Fruit fly (Drosophila melanogaster) whole organism, embryonic: ENCODE data around the gene Cyp311a1.

Experiments
- Asciz ChIP-seq: fragments of 200-800 bp; sonication (Bioruptor generic); optimal IDR thresholded peaks from 2 replicates; lab custom pipeline; 2017; ENCODE audit warnings: missing biosample characterization, mild to moderate bottlenecking, missing genetic modification characterization, missing genetic modification reagents
- Awh ChIP-seq: fragments of 200-800 bp; sonication (Bioruptor generic); IDR thresholded peaks from 2 replicates; pipeline ENCODE4, ENCODE4 v1.3.6; 2022; ENCODE audit warnings: missing biosample characterization, missing genetic modification characterization
- Bdp1 ChIP-seq: fragments of 200-800 bp; sonication (Bioruptor generic); optimal IDR thresholded peaks from 3 replicates; lab custom pipeline; 2016; ENCODE audit warnings: missing biosample characterization, missing genetic modification characterization
- CG1024 ChIP-seq: fragments of 200-800 bp; sonication (Bioruptor generic); IDR thresholded peaks from 2 replicates; pipeline ENCODE4 v1.3.6; 2022; ENCODE audit warnings: missing biosample characterization, missing genetic modification characterization
- CG14965 ChIP-seq: fragments of 200-800 bp; sonication (Bioruptor generic); optimal IDR thresholded peaks from 2 replicates; lab custom pipeline; 2016; ENCODE audit warnings: missing biosample characterization, missing genetic modification characterization, borderline replicate concordance
- CG1603 ChIP-seq: fragments of 200-800 bp; sonication (Bioruptor generic); optimal IDR thresholded peaks from 2 replicates; lab custom pipeline; 2019; ENCODE audit warnings: missing biosample characterization, mild to moderate bottlenecking, missing genetic modification characterization, moderate library complexity
- CG17912 ChIP-seq: fragments of 200-800 bp; sonication (Bioruptor generic); optimal IDR thresholded peaks from 2 replicates; lab custom pipeline; 2018; ENCODE audit warnings: missing biosample characterization, mild to moderate bottlenecking, missing genetic modification characterization
- CG2678 ChIP-seq: fragments of 200-800 bp; sonication (Bioruptor generic); optimal IDR thresholded peaks from 3 replicates; lab custom pipeline; 2019; ENCODE audit warnings: missing biosample characterization, mild to moderate bottlenecking, missing genetic modification characterization, moderate library complexity
- CG2889 ChIP-seq: fragments of 200-800 bp; sonication (Bioruptor generic); IDR thresholded peaks from 3 replicates; pipeline ENCODE4 v1.3.6; 2022; ENCODE audit warnings: missing biosample characterization, missing genetic modification characterization
- CG3407 ChIP-seq: fragments of 200-800 bp; sonication (Bioruptor generic); optimal IDR thresholded peaks from 2 replicates; lab custom pipeline; 2018; ENCODE audit warnings: missing biosample characterization, mild to moderate bottlenecking, missing genetic modification characterization
- CG34376 ChIP-seq: fragments of 200-800 bp; sonication (Bioruptor generic); optimal IDR thresholded peaks from 2 replicates; lab custom pipeline; 2018; ENCODE audit warnings: missing biosample characterization, mild to moderate bottlenecking, missing genetic modification characterization
- CG6791 ChIP-seq: fragments of 200-800 bp; sonication (Bioruptor generic); IDR thresholded peaks from 3 replicates; pipeline ENCODE4 v1.3.6; 2022; ENCODE audit warnings: missing biosample characterization, missing genetic modification characterization; ENCODE audit not compliant: partially characterized antibody
- CG8089 ChIP-seq: fragments of 200-800 bp; sonication (Bioruptor generic); optimal IDR thresholded peaks from 3 replicates; lab custom pipeline; 2016; ENCODE audit warnings: missing biosample characterization, missing genetic modification characterization
- CG8281 ChIP-seq: fragments of 200-800 bp; sonication (Bioruptor generic); optimal IDR thresholded peaks from 2 replicates; lab custom pipeline; 2018; ENCODE audit warnings: missing biosample characterization, mild to moderate bottlenecking, missing genetic modification characterization, moderate library complexity
- CG8944 ChIP-seq: fragments of 200-800 bp; sonication (Bioruptor generic); optimal IDR thresholded peaks from 3 replicates; lab custom pipeline; 2016; ENCODE audit warnings: missing biosample characterization, missing genetic modification characterization
- CG9437 ChIP-seq: fragments of 200-800 bp; sonication (Bioruptor generic); optimal IDR thresholded peaks from 2 replicates; lab custom pipeline; 2018; ENCODE audit warnings: missing biosample characterization, mild to moderate bottlenecking, missing genetic modification characterization
- CG9817 ChIP-seq: fragments of 200-800 bp; sonication (Bioruptor generic); optimal IDR thresholded peaks from 2 replicates; lab custom pipeline; 2018; ENCODE audit warnings: missing biosample characterization, mild to moderate bottlenecking, missing genetic modification characterization, moderate library complexity
- Dp ChIP-seq: fragments of 200-800 bp; sonication (Bioruptor generic); optimal IDR thresholded peaks from 2 replicates; lab custom pipeline; 2018; ENCODE audit warnings: missing biosample characterization, mild to moderate bottlenecking, missing genetic modification characterization, moderate library complexity
- Eip74EF ChIP-seq, 2 experiments: fragments of 200-800 bp in 1 of 2; fragments of >200 bp in 1 of 2; sonication (Bioruptor generic) in 1 of 2; optimal IDR thresholded peaks; 2 replicates each; lab custom pipeline; 2017 to 2019; ENCODE audit warnings: missing biosample characterization in 2 of 2, missing genetic modification characterization in 2 of 2, mild to moderate bottlenecking in 1 of 2, moderate library complexity in 1 of 2
- Elba2 ChIP-seq: fragments of 200-800 bp; sonication (Bioruptor generic); optimal IDR thresholded peaks from 3 replicates; lab custom pipeline; 2016; ENCODE audit warnings: missing biosample characterization, missing genetic modification characterization
- Fer2 ChIP-seq: fragments of 200-800 bp; sonication (Bioruptor generic); optimal IDR thresholded peaks from 2 replicates; lab custom pipeline; 2018; ENCODE audit warnings: missing biosample characterization, mild to moderate bottlenecking, missing genetic modification characterization, moderate library complexity
- Fer3 ChIP-seq: fragments of 200-800 bp; sonication (Bioruptor generic); optimal IDR thresholded peaks from 2 replicates; lab custom pipeline; 2018; ENCODE audit warnings: missing biosample characterization, mild to moderate bottlenecking, missing genetic modification characterization, moderate library complexity
- Hr51 ChIP-seq, 2 experiments: fragments of 200-800 bp; sonication (Bioruptor generic); optimal IDR thresholded peaks; 2 replicates in 1 of 2; 3 replicates in 1 of 2; lab custom pipeline; 2016 to 2018; ENCODE audit warnings: missing biosample characterization in 2 of 2, missing genetic modification characterization in 2 of 2, mild to moderate bottlenecking in 1 of 2, moderate library complexity in 1 of 2
- Hr78 ChIP-seq, 2 experiments: fragments of 200-800 bp in 1 of 2; fragments of >200 bp in 1 of 2; sonication (Bioruptor generic) in 1 of 2; optimal IDR thresholded peaks; 2 replicates each; lab custom pipeline; 2017 to 2019; ENCODE audit warnings: missing biosample characterization in 2 of 2, missing genetic modification characterization in 2 of 2, mild to moderate bottlenecking in 1 of 2, moderate library complexity in 1 of 2
- Nf-YA ChIP-seq: fragments of 200-800 bp; sonication (Bioruptor generic); IDR thresholded peaks from 2 replicates; pipeline ENCODE4 v1.3.6; 2022; ENCODE audit warnings: missing biosample characterization, missing genetic modification characterization
- ab ChIP-seq: fragments of 200-800 bp; sonication (Bioruptor generic); optimal IDR thresholded peaks from 2 replicates; lab custom pipeline; 2016; ENCODE audit warnings: missing biosample characterization, missing genetic modification characterization
- abd-A ChIP-seq: fragments of 200-800 bp; sonication (Bioruptor generic); optimal IDR thresholded peaks from 3 replicates; lab custom pipeline; 2019; ENCODE audit warnings: missing biosample characterization, mild to moderate bottlenecking, missing genetic modification characterization, moderate library complexity
- amos ChIP-seq: fragments of 200-800 bp; sonication (Bioruptor generic); IDR thresholded peaks from 2 replicates; pipeline ENCODE4 v1.3.6; 2022; ENCODE audit warnings: missing biosample characterization, missing genetic modification characterization; ENCODE audit not compliant: partially characterized antibody
- aop ChIP-seq: fragments of 200-800 bp; sonication (Bioruptor generic); IDR thresholded peaks from 2 replicates; pipeline ENCODE4 v1.3.6; 2022; ENCODE audit warnings: missing biosample characterization, missing genetic modification characterization
- crol ChIP-seq: fragments of 200-800 bp; sonication (Bioruptor generic); IDR thresholded peaks from 2 replicates; pipeline ENCODE4 v1.3.6; 2022; ENCODE audit warnings: missing biosample characterization, missing genetic modification characterization
- dpn ChIP-seq, 2 experiments: fragments of 200-800 bp; sonication (Bioruptor generic); optimal IDR thresholded peaks; 3 replicates each; lab custom pipeline; 2016; ENCODE audit warnings: missing biosample characterization in 2 of 2, missing genetic modification characterization in 2 of 2
- dysf ChIP-seq: fragments of 200-800 bp; sonication (Bioruptor generic); IDR thresholded peaks from 3 replicates; pipeline ENCODE4 v1.3.6; 2022; ENCODE audit warnings: missing biosample characterization, missing genetic modification characterization
- eyg ChIP-seq: fragments of 200-800 bp; sonication (Bioruptor generic); optimal IDR thresholded peaks from 3 replicates; lab custom pipeline; 2016; ENCODE audit warnings: missing biosample characterization, missing genetic modification characterization
- fd3F ChIP-seq: fragments of 200-800 bp; sonication (Bioruptor generic); optimal IDR thresholded peaks from 2 replicates; lab custom pipeline; 2018; ENCODE audit warnings: missing biosample characterization, mild to moderate bottlenecking, missing genetic modification characterization, moderate library complexity
- fd96Cb ChIP-seq: fragments of 200-800 bp; sonication (Bioruptor generic); optimal IDR thresholded peaks from 2 replicates; lab custom pipeline; 2018; ENCODE audit warnings: missing biosample characterization, mild to moderate bottlenecking, missing genetic modification characterization, moderate library complexity
- gt ChIP-seq: fragments of 200-800 bp; sonication (Bioruptor generic); IDR thresholded peaks from 2 replicates; pipeline ENCODE4 v1.3.6; 2022; ENCODE audit warnings: missing biosample characterization, missing genetic modification characterization
- hkb ChIP-seq, 2 experiments: fragments of 200-800 bp in 1 of 2; fragments of >200 bp in 1 of 2; sonication (Bioruptor generic) in 1 of 2; IDR thresholded peaks in 1 of 2; optimal IDR thresholded peaks in 1 of 2; 2 replicates each; pipeline versions ENCODE4 v1.3.6 to Lab custom; 2017 to 2022; ENCODE audit warnings: missing biosample characterization in 1 of 2, missing genetic modification characterization in 1 of 2
- kah ChIP-seq: fragments of 200-800 bp; sonication (Bioruptor generic); optimal IDR thresholded peaks from 2 replicates; lab custom pipeline; 2018; ENCODE audit warnings: missing biosample characterization, mild to moderate bottlenecking, missing genetic modification characterization
- p53 ChIP-seq: fragments of 200-800 bp; sonication (Bioruptor generic); optimal IDR thresholded peaks from 2 replicates; lab custom pipeline; 2016; ENCODE audit warnings: missing biosample characterization, missing genetic modification characterization
- pho ChIP-seq: fragments of 200-800 bp; sonication (Bioruptor generic); optimal IDR thresholded peaks from 2 replicates; lab custom pipeline; 2016; ENCODE audit warnings: missing biosample characterization, missing genetic modification characterization
- pros ChIP-seq: fragments of 200-800 bp; sonication (Bioruptor generic); optimal IDR thresholded peaks from 3 replicates; lab custom pipeline; 2019; ENCODE audit warnings: missing biosample characterization, mild to moderate bottlenecking, missing genetic modification characterization, moderate library complexity
- sc ChIP-seq, 3 experiments: fragments of >200 bp in 2 of 3; fragments of 200-800 bp in 1 of 3; sonication (Bioruptor generic) in 1 of 3; optimal IDR thresholded peaks; 2 replicates in 2 of 3; 3 replicates in 1 of 3; lab custom pipeline; 2017; ENCODE audit warnings: mild to moderate bottlenecking in 1 of 3, missing biosample characterization in 1 of 3, missing genetic modification characterization in 1 of 3, missing genetic modification reagents in 1 of 3
- sima ChIP-seq: fragments of 200-800 bp; sonication (Bioruptor generic); optimal IDR thresholded peaks from 2 replicates; lab custom pipeline; 2016; ENCODE audit warnings: missing biosample characterization, missing genetic modification characterization
- sqz ChIP-seq: fragments of 200-800 bp; sonication (Bioruptor generic); optimal IDR thresholded peaks from 3 replicates; lab custom pipeline; 2018; ENCODE audit warnings: missing biosample characterization, mild to moderate bottlenecking, missing genetic modification characterization
- tgo ChIP-seq: fragments of 200-800 bp; sonication (Bioruptor generic); IDR thresholded peaks from 3 replicates; pipeline ENCODE4 v1.3.6; 2022; ENCODE audit warnings: missing biosample characterization, missing genetic modification characterization
- tll ChIP-seq, 2 experiments: fragments of 200-800 bp in 1 of 2; fragments of >200 bp in 1 of 2; sonication (Bioruptor generic) in 1 of 2; optimal IDR thresholded peaks; 2 replicates each; lab custom pipeline; 2017 to 2019; ENCODE audit warnings: missing biosample characterization in 2 of 2, missing genetic modification characterization in 2 of 2, mild to moderate bottlenecking in 1 of 2, moderate library complexity in 1 of 2
- usp ChIP-seq: fragments of >200 bp; optimal IDR thresholded peaks from 2 replicates; lab custom pipeline; 2017; ENCODE audit warnings: missing biosample characterization, missing genetic modification characterization
- vnd ChIP-seq: fragments of 200-800 bp; sonication (Bioruptor generic); IDR thresholded peaks from 3 replicates; pipeline ENCODE4 v1.3.6; 2022; ENCODE audit warnings: missing biosample characterization, missing genetic modification characterization; ENCODE audit not compliant: partially characterized antibody
- zen2 ChIP-seq: fragments of 200-800 bp; sonication (Bioruptor generic); IDR thresholded peaks from 3 replicates; pipeline ENCODE4 v1.3.6; 2022; ENCODE audit warnings: missing biosample characterization, missing genetic modification characterization; ENCODE audit not compliant: partially characterized antibody

The Cyp311a1 gene

dm6 chrX:12004395-12004768 lies 26.9 kb downstream of the Cyp311a1 start (continued):
- TF ChIP-seq Hr51 (GFP tag; optimal IDR thresholded peaks at IDR 0.05; lab: Kevin White, UChicago) (peak in 1 of 2 experiments; percentile 62), tgo (GFP tag; lab: Robert Waterston, UW) (0 out of 3 replicates have a peak, but pooled peaks have one; percentile 6), dpn (GFP tag; optimal IDR thresholded peaks at IDR 0.05; lab: Kevin White, UChicago) (peak in 1 of 2 experiments; percentile 2), sc (optimal IDR thresholded peaks at IDR 0.05; lab: Kevin White, UChicago) (no peak), sc (GFP tag; optimal IDR thresholded peaks at IDR 0.05; lab: Kevin White, UChicago) (no peak), CG1603 (tag; lab: Kevin White, UChicago) (no peak), pho (GFP tag; lab: Kevin White, UChicago) (no peak), CG8089 (GFP tag; lab: Kevin White, UChicago) (no peak), Elba2 (GFP tag; lab: Kevin White, UChicago) (no peak), CG14965 (GFP tag; lab: Kevin White, UChicago) (no peak), CG2678 (tag; lab: Kevin White, UChicago) (peak; percentile 61), pros (GFP tag; lab: Kevin White, UChicago) (no peak), CG2889 (GFP tag; lab: Robert Waterston, UW) (no peak), p53 (GFP tag; lab: Kevin White, UChicago) (no peak), zen2 (no peak), kah (no peak), CG3407 (GFP tag; lab: Kevin White, UChicago) (no peak), Fer2 (tag; lab: Kevin White, UChicago) (no peak), ab (no peak), fd96Cb (tag; lab: Kevin White, UChicago) (peak; percentile 1), CG34376 (GFP tag; lab: Kevin White, UChicago) (no peak), Hr78 (GFP tag; optimal IDR thresholded peaks at IDR 0.05; lab: Kevin White, UChicago) (no peak), usp (GFP tag; lab: Kevin White, UChicago) (no peak), eyg (GFP tag; lab: Kevin White, UChicago) (no peak), hkb (optimal IDR thresholded peaks at IDR 0.05; lab: Kevin White, UChicago) (no peak), hkb (GFP tag; IDR thresholded peaks at IDR 0.05; lab: Robert Waterston, UW) (no peak), CG9437 (GFP tag; lab: Kevin White, UChicago) (peak; percentile 58), tll (GFP tag; optimal IDR thresholded peaks at IDR 0.05; lab: Kevin White, UChicago) (no peak), CG9817 (tag; lab: Kevin White, UChicago) (no peak), crol (no peak), amos (no peak), aop (GFP tag; lab: Robert Waterston, UW) (no peak), Fer3 (tag; lab: Kevin White, UChicago) (no peak), Awh (GFP tag; lab: Robert Waterston, UW) (no peak), Nf-YA (GFP tag; lab: Robert Waterston, UW) (no peak), gt (no peak), Bdp1 (GFP tag; lab: Kevin White, UChicago) (no peak), CG8944 (GFP tag; lab: Kevin White, UChicago) (no peak), CG6791 (GFP tag; lab: Robert Waterston, UW) (no peak), vnd (GFP tag; lab: Robert Waterston, UW) (no peak), abd-A (tag; lab: Kevin White, UChicago) (no peak), Asciz (no peak), CG17912 (GFP tag; lab: Kevin White, UChicago) (no peak), sima (GFP tag; lab: Kevin White, UChicago) (no peak), fd3F (GFP tag; lab: Kevin White, UChicago) (no peak), sqz (GFP tag; lab: Kevin White, UChicago) (no peak), Dp (GFP tag; lab: Kevin White, UChicago) (no peak), dysf (GFP tag; lab: Robert Waterston, UW) (no peak), CG1024 (GFP tag; lab: Robert Waterston, UW) (no peak), Eip74EF (GFP tag; optimal IDR thresholded peaks at IDR 0.05; lab: Kevin White, UChicago) (peak in 1 of 2 experiments; percentile 4), CG8281 (tag; lab: Kevin White, UChicago) (no peak)
